Worm (Caenorhabditis elegans): Measurements from ENCODE around the gene Y50D7A.10.
A peak's percentile ranks its signal among the peaks of the same experiment; 100 is the strongest.

Gene Y50D7A.10

DNA sequence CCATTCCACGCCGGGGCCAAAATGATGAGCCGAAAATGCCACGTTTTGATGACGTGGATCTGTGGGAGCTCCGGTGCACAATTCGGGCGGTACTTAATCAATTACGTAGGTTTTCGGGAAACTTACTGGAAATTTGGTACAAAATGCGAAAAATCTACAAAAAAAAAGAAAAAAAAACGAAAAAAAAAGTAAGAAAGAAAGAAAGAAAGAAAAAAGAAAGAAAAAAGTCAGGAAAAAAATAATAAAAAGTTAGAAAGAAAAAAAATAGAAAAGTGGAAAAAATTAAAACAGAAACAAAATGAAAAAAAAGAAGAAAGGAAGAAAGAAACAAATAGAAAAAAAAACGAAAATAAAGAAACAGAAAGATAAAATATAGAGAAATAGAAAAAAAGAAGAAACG lies 2.4 kb upstream of the Y50D7A.10 start:
- TF ChIP-seq tra-4 (tag; optimal IDR thresholded peaks at IDR 0.05) (no peak), flt-1 (GFP tag; IDR thresholded peaks at IDR 0.05) (no peak), hnd-1 (tag; optimal IDR thresholded peaks at IDR 0.05) (no peak), ama-1 (optimal IDR thresholded peaks at IDR 0.05) (no peak), ceh-36 (tag; optimal IDR thresholded peaks at IDR 0.05) (no peak), hmg-4 (GFP tag; optimal IDR thresholded peaks at IDR 0.05) (no peak), pes-1 (GFP tag; IDR thresholded peaks at IDR 0.05) (no peak), scrt-1 (GFP tag; IDR thresholded peaks at IDR 0.05) (no peak), ceh-13 (GFP tag; optimal IDR thresholded peaks at IDR 0.05) (no peak), aly-1 (tag; optimal IDR thresholded peaks at IDR 0.05) (no peak), hmbx-1 (tag; optimal IDR thresholded peaks at IDR 0.05) (no peak), B0310.2 (tag; optimal IDR thresholded peaks at IDR 0.05) (no peak), tbx-37 (GFP tag; conservative IDR thresholded peaks at IDR 0.05) (no peak), ets-7 (tag; optimal IDR thresholded peaks at IDR 0.05) (no peak)

ce11 chrIII:343141-343345 lies 27.8 kb downstream of the Y50D7A.10 start, which contains the start of gene Y50D7A.8:
TSS of gene Y50D7A.8 (minus strand) at chrIII:343241.
- TF ChIP-seq tbx-11 (GFP tag; IDR thresholded peaks at IDR 0.05) = no peak
- no peak for TF ChIP-seq F13C5.2 (tag; optimal IDR thresholded peaks at IDR 0.05)
- no peak for TF ChIP-seq hmbx-1 (tag; optimal IDR thresholded peaks at IDR 0.05)
- no peak for TF ChIP-seq ets-7 (tag; optimal IDR thresholded peaks at IDR 0.05)
- no peak for TF ChIP-seq sea-1 (GFP tag; conservative IDR thresholded peaks at IDR 0.05)
- no peak for TF ChIP-seq scrt-1 (GFP tag; IDR thresholded peaks at IDR 0.05)
- TF ChIP-seq ceh-13 (GFP tag; optimal IDR thresholded peaks at IDR 0.05) = no peak
- TF ChIP-seq hnd-1 (tag; optimal IDR thresholded peaks at IDR 0.05) = no peak
- TF ChIP-seq tbx-37 (GFP tag; conservative IDR thresholded peaks at IDR 0.05) = no peak
- no peak for TF ChIP-seq pes-1 (GFP tag; IDR thresholded peaks at IDR 0.05)

- TF ChIP-seq tra-4 (tag; optimal IDR thresholded peaks at IDR 0.05) (no peak), hmbx-1 (tag; optimal IDR thresholded peaks at IDR 0.05) (no peak), ceh-36 (tag; optimal IDR thresholded peaks at IDR 0.05) (no peak), tbx-11 (GFP tag; IDR thresholded peaks at IDR 0.05) (no peak), scrt-1 (GFP tag; IDR thresholded peaks at IDR 0.05) (no peak), F13C5.2 (tag; optimal IDR thresholded peaks at IDR 0.05) (peak; percentile 19), sea-1 (GFP tag; conservative IDR thresholded peaks at IDR 0.05) (no peak), ets-7 (tag; optimal IDR thresholded peaks at IDR 0.05) (no peak), pes-1 (GFP tag; IDR thresholded peaks at IDR 0.05) (no peak), hnd-1 (tag; optimal IDR thresholded peaks at IDR 0.05) (peak; percentile 2), flt-1 (GFP tag; IDR thresholded peaks at IDR 0.05) (no peak), ama-1 (optimal IDR thresholded peaks at IDR 0.05) (peak; percentile 54), aly-1 (tag; optimal IDR thresholded peaks at IDR 0.05) (no peak), hmg-4 (GFP tag; optimal IDR thresholded peaks at IDR 0.05) (no peak), B0310.2 (tag; optimal IDR thresholded peaks at IDR 0.05) (peak; percentile 27)
Observed at ce11 chrIII:343346-344220, 28.3 kb downstream of the Y50D7A.10 start.

DNA sequence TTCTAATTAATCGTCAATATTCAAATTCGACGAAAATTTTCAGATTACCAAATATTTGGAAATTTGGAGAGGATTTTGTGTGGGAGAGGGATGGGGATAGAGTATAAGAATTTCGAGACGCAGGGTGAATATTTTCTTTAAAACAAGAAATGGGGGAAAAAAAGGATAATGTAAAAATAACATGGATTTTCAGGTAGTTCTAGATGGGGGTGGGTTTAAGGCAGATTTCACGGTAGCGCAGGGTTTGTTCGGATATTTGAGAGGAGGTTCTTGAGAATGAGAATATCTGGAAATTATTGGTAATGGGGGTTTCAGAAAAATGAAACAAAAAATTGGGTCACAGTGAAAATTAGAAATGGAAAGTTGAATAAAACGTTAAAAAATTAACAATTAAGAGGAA lies 29.1 kb downstream of the Y50D7A.10 start:
- TF ChIP-seq pes-1 (GFP tag; IDR thresholded peaks at IDR 0.05) (0 out of 2 replicates have a peak, but pooled peaks have one; percentile 28), scrt-1 (GFP tag; IDR thresholded peaks at IDR 0.05) (no peak)

ce11 chrIII:345503-345902 lies 30.2 kb downstream of the Y50D7A.10 start:
- no peak for TF ChIP-seq scrt-1 (GFP tag; IDR thresholded peaks at IDR 0.05)
- TF ChIP-seq tbx-11 (GFP tag; IDR thresholded peaks at IDR 0.05) = no peak
- no peak for TF ChIP-seq sea-1 (GFP tag; conservative IDR thresholded peaks at IDR 0.05)
- no peak for TF ChIP-seq hmbx-1 (tag; optimal IDR thresholded peaks at IDR 0.05)
- peak; percentile 3 for TF ChIP-seq hmg-4 (GFP tag; optimal IDR thresholded peaks at IDR 0.05)
- no peak for TF ChIP-seq B0310.2 (tag; optimal IDR thresholded peaks at IDR 0.05)

DNA sequence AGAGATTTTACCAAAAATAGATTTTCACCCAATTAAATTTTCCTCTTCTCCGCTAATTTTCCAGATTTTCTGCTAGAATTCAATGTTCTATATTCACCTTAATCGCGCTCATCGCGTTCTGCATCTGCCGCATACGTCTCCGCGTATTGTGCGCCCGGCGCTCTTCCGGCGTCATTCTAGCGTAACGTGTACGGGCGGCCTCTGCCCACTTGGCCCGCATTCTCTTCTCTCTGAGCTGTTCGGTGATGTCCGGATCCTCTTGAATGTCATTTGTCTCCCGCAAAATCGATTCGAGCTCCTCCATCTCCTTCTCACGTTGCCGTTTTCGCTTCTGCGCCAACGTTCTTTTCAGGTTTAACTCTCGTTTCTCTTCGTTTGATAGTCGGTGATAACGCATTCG lies 31.7 kb downstream of the Y50D7A.10 start:
- TF ChIP-seq scrt-1 (GFP tag; IDR thresholded peaks at IDR 0.05) = no peak
- TF ChIP-seq hmg-4 (GFP tag; optimal IDR thresholded peaks at IDR 0.05) = peak; percentile 39

DNA sequence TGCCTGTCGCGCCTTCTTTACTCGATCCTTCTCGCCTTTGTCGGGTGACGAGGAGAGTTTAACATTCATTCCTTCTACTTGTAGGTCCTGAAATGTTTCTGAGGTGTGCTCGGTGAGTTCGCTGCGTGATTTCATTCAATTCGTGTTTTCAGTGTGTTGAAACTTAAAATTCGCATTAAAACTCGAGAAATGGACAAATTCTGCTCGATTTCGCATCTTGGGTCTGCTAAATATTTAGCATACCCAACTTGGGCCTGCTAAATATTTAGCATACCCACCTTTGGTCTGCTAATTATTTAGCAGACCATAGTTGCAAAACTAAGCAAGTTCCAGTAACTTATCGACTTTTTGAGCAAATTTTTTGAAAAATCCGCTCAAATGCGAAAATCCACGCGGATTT lies 32.1 kb downstream of the Y50D7A.10 start:
- TF ChIP-seq hmg-4 (GFP tag; optimal IDR thresholded peaks at IDR 0.05) (no peak), flt-1 (GFP tag; IDR thresholded peaks at IDR 0.05) (no peak), ceh-36 (tag; optimal IDR thresholded peaks at IDR 0.05) (no peak), F13C5.2 (tag; optimal IDR thresholded peaks at IDR 0.05) (no peak), hmbx-1 (tag; optimal IDR thresholded peaks at IDR 0.05) (no peak), B0310.2 (tag; optimal IDR thresholded peaks at IDR 0.05) (no peak), ama-1 (optimal IDR thresholded peaks at IDR 0.05) (no peak), pes-1 (GFP tag; IDR thresholded peaks at IDR 0.05) (no peak), aly-1 (tag; optimal IDR thresholded peaks at IDR 0.05) (no peak), sea-1 (GFP tag; conservative IDR thresholded peaks at IDR 0.05) (no peak), tbx-11 (GFP tag; IDR thresholded peaks at IDR 0.05) (no peak), scrt-1 (GFP tag; IDR thresholded peaks at IDR 0.05) (no peak), ets-7 (tag; optimal IDR thresholded peaks at IDR 0.05) (no peak), tra-4 (tag; optimal IDR thresholded peaks at IDR 0.05) (no peak), ceh-13 (GFP tag; optimal IDR thresholded peaks at IDR 0.05) (no peak), hnd-1 (tag; optimal IDR thresholded peaks at IDR 0.05) (no peak), tbx-37 (GFP tag; conservative IDR thresholded peaks at IDR 0.05) (no peak)

DNA sequence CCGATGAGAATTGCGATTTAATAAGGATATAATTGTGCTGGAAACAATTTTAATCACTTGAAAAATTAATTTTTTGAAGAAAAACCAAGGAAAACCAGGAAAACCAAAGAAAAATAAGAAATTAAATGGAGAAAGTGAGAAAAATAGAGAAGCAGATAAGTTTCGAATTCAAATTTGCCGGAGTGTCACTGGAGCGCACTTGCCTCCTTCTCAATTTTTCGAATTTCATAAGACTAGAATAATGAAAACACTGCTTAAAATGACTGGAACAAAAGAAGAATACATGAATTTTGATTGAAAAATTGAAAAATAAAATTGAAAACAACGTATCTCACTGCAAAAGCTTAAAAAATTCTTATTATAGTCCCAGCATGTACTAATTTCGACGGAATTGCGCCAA lies 33.2 kb downstream of the Y50D7A.10 start:
- no peak for TF ChIP-seq tbx-37 (GFP tag; conservative IDR thresholded peaks at IDR 0.05)
- no peak for TF ChIP-seq pes-1 (GFP tag; IDR thresholded peaks at IDR 0.05)
- TF ChIP-seq hmbx-1 (tag; optimal IDR thresholded peaks at IDR 0.05) = no peak
- TF ChIP-seq hmg-4 (GFP tag; optimal IDR thresholded peaks at IDR 0.05) = no peak
- no peak for TF ChIP-seq F13C5.2 (tag; optimal IDR thresholded peaks at IDR 0.05)
- no peak for TF ChIP-seq tbx-11 (GFP tag; IDR thresholded peaks at IDR 0.05)
- TF ChIP-seq ama-1 (optimal IDR thresholded peaks at IDR 0.05) = no peak
- no peak for TF ChIP-seq flt-1 (GFP tag; IDR thresholded peaks at IDR 0.05)
- TF ChIP-seq ets-7 (tag; optimal IDR thresholded peaks at IDR 0.05) = no peak
- no peak for TF ChIP-seq B0310.2 (tag; optimal IDR thresholded peaks at IDR 0.05)
